Fruit fly (Drosophila melanogaster) whole organism, larva: Measurements from ENCODE around the gene CG8034.

Experiments
- noc ChIP-seq: fragments of 200-800 bp; sonication (Bioruptor generic); optimal IDR thresholded peaks from 3 replicates; lab custom pipeline; 2019; ENCODE audit warnings: missing biosample characterization, mild to moderate bottlenecking, missing genetic modification characterization, moderate library complexity

The CG8034 gene

DNA sequence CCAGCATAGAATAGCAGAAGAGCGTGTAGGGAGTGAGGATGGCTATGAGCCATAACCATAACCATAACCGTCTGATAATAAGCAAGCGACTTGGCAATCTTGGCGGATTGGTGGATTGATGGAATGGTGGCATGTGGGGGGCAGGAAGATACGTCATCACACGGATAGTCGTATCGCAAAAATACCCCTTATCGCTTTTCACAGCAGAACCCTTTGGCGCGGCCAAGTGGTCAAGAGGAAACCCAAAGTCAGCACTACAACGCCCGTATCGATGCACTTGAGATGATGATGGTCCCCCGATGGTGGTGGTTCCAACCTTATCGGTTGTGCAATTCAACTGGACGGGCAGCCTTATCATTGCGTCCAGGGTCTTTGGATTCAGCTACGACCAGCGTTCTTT lies 12.5 kb downstream of the CG8034 start:
- peak; percentile 4 for TF ChIP-seq noc (tag; lab: Kevin White, UChicago)

DNA sequence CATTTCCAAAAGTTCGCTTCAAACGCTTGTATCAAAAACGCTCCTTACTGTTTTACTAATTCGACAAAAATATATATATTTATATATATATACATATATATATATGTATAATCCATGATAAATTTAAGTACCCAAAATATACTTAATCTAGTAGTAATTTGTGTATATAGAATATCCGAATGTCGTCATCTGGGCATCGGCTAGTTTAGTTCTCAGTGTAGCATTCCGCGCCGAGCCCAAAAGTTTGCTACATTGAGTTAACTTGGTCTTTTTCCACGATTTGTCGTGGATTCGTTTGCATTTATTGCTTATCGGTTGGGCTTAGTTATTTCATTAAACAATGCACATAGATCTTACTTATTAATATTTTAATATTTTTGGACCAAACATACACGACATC lies 16.7 kb downstream of the CG8034 start:
- no peak for TF ChIP-seq noc (tag; lab: Kevin White, UChicago)

DNA sequence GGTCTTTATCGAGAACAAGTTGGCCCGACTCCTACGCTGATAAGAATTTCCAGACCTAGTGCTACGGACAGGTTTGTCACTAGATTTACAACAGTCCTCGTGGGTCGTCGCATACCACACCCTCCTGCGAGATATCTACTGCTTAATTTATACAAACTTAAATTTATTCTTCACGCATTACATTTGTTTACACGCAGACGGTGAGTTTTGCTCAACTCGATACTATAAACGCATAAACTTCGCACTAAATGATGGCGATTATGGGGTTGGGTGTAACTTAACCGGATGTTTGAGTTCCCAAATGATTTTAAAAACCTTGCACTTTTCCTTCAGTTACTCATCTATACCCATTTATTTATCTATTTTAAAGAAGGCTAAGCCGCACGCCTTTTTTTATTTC lies 17.3 kb downstream of the CG8034 start:
- no peak for TF ChIP-seq noc (tag; lab: Kevin White, UChicago)

DNA sequence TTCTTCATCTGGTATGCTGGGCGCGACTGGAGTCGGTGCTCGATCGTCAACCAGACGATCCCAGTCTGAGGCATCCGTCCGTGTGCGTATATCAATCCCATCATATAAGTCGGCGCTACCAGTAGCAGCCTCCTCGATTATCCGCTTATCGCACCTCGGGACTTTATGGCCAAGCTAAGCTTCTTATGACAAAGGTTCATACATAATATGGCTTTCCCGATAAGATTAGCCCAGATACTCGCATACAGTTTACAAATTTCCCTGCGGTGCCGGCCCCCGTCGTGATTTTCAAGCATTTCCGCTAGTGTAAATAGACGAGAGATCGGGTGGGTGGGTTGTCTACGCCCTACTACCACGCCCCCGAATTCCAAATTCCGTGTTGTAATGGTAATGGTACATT lies 17.7 kb downstream of the CG8034 start, which contains the start of gene CG8028:
Gene CG8028 (minus strand): TSS at position 101 of the 400 bp plus-strand sequence.
- TF ChIP-seq noc (tag; lab: Kevin White, UChicago), result peak; percentile 4

DNA sequence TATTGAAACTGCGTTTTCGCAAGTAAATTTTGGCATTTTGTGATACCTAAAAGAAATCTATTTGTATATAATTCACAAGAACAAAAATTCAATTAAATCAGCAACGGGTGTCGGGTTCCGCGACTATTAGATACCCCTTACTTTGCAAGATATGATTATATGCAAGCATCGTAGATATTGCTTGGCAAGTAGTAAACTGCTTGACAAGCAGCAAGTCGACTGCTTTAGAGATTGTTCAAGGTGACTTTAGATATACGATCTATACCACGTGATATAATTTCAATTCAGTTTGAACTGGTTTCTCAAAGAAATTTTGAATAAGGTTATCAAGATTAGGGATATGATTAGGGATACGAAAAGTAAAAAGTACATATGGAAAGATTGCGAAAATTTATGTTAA lies 19.6 kb downstream of the CG8034 start:
- no peak for TF ChIP-seq noc (tag; lab: Kevin White, UChicago)

DNA sequence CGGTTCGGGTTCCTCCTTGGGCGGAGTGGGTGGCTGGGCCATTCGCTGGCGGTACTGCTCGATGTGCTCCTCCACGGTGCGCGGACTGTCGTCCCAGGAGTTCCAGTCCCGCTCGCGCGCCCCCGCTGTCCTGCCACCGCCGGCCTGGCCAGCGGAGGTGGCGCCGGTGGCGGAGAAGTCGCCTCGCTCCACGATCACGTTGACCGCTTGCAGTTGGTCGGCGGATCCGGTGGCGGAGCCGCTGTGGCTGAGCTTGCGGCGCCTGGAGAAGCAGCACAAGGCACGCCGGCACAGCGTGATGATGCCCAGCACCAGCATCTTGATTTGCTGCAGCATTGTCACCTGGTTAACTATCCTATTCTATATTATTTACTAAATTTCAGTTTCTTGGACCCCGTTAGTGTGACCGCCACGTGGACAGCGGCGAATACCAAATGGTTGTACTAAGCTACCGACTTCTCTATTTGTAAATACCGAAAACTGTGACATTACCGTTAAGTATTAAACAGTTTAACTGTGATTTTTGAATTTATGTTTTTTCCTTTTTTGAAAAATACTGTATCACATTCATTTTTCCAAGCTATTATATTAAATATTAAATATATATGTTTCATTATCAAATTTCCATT lies 21.4 kb downstream of the CG8034 start, which contains the start of the genes CG32537 and CG32536:
Gene CG32537 (minus strand): TSS at position 51 of the 629 bp plus-strand sequence.
Gene CG32536 (minus strand): TSS at position 410 of the 629 bp plus-strand sequence.
- no peak for TF ChIP-seq noc (tag; lab: Kevin White, UChicago)

DNA sequence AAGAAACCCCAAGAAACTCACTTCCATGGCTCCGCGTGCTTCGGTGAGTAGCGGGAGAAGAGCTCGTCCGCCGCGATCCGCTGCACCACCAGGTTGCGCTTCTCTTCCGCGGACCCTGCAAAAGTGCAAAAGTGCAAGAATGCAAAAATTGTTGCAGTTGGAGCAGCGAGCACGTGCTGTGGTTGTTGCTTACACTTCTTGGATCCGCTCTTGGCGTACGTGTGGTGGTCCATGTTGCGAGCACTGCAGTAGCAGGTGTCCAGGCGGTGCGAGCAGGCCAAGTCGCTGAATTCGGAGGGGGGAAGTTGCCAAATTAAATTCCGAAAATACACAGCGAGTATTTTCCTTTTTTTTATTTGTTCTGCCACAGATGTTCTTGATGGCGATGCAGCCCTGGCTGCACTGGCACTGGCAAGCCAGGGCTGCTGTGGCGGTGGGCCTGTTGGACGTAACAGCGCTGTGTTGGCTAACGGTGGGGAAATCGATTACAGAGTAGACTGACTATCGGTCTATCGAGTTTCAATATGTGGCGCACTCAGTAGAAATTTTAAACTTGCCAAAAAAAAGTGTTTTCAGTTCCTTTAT lies 29.4 kb downstream of the CG8034 start, which contains the start of gene CG8010:
Gene CG8010 (minus strand): TSS at position 413 of the 585 bp plus-strand sequence.
- no peak for TF ChIP-seq noc (tag; lab: Kevin White, UChicago)

DNA sequence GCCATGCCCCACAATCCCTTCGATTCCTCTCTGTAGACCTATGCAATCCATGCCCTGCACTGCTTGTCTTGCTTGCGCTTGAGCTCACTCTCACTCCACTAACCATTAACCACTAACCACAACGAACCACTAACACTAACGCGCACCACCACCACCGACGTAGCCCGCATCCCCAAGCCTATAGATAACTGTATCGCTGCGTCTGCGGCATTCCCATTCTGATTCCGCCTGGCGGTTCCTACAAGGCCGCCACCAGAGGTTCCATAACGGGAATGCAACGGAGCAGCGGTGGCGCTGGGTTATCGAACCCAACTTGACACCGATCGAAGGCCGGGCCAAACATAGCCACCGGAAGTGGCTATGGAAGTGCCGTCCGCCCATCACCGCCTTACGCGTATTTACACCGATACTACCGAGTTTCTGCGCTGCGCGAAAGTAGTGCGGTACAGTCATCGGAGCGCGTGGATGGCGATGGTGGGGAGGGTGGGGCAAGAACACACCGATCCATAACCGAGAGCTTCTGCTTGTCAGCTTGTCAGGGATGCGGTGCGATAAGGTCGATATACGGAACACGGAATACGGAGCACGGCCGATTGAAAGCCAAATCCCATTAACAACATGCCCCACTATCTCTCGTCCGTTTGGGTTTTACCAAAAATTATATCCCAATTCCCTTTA lies 32.0 kb downstream of the CG8034 start:
- no peak for TF ChIP-seq noc (tag; lab: Kevin White, UChicago)

DNA sequence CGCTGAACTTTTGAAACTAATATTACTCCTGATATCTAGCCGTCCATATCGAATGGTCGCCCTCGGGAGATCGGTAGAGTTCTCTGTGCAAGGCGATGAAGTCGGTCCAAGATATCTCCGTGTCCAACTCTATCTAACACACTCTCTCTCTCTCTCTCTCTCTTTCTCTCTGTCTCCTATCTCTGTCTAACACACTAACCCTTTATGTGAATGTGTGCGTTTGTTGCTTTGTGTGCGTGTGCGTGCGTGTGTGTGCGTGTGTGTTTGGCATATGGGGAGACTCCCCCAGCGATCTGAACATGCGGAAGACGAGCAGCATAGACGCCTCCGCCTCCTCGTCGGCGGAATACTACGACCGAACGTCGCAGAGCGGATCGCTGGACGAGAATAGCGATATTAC lies 33.6 kb downstream of the CG8034 start:
- no peak for TF ChIP-seq noc (tag; lab: Kevin White, UChicago)

DNA sequence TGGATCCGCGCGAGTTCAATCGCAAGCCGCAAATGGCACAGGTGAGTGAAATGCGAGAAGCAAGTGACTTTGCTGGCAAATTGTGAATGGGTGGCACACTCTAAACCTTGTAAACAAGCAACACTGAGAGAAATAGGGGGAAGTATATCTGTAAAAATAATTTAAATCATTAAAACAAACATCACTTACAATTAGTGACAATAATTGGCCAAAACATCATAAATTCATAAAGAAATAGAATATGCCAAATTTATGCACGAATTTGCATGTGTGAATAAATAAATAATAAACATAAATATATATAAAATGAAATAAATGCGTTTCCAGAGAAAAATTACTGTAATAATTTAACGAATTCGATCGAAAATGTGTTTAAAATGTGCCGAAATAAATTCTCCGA lies 35.4 kb downstream of the CG8034 start:
- TF ChIP-seq noc (tag; lab: Kevin White, UChicago), result no peak

DNA sequence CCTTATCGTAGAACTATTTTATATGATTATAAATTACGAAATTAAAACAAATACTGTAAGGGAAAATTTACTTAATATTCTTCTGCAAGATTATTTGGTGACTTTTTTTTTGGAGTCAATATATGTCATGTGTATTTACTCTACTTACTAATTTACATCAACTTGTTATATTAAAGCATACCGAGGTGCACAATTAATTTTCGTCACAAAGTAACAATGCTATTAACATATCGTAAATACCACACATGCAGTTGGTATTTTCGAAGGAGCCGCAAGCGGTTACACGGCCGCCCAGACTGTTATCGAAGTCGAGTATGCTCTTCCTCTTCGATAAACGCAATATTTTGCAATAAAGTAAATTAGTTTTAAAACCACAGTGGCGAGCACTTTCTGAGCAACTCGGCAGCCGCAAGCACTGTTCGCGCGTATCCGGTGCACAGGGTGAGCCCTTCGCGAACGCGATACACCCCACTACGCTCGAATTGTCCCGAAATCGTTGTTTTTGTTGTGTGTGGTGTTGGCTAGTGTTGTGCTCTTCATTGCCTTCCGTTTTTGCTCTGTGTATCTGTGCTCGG lies 36.3 kb downstream of the CG8034 start, which contains the start of gene Vav:
Gene Vav (plus strand): TSS at position 293 of the 575 bp plus-strand sequence.
- no peak for TF ChIP-seq noc (tag; lab: Kevin White, UChicago)

DNA sequence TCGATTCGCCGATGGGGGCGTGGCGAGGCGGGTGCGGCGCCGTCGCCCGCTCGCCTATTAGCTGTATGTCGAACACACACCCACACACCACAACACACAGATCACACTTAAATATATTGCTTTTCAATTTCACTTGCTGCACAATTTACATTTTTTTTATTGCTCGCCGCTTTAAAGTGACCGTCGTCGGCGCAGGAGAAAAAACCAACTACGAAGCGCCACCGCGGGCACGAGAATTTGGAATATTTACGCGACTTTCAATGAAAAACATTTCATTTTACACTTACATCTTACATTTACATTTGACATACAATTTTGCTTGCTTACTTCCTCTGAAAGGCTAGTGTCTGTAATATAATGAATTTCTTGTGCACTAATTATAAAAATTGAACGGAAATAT lies 36.9 kb downstream of the CG8034 start, which contains the start of gene rictor:
Gene rictor (minus strand): TSS at position 170 of the 400 bp plus-strand sequence.
- TF ChIP-seq noc (tag; lab: Kevin White, UChicago), result no peak

DNA sequence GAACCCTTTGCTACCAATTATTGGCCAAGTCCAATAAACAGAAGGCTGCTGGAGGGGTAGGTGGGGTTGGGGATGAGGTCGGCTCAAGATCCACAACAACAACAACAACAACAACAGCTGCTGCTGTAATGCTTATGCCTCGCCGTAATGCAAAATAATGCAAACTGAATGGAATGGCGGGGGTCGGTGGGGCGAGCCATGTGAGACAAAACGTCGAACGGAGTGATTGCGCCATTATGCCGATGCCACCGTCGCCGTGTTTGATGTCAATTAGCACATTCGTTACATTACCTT lies 37.3 kb downstream of the CG8034 start:
- TF ChIP-seq noc (tag; lab: Kevin White, UChicago), result no peak

DNA sequence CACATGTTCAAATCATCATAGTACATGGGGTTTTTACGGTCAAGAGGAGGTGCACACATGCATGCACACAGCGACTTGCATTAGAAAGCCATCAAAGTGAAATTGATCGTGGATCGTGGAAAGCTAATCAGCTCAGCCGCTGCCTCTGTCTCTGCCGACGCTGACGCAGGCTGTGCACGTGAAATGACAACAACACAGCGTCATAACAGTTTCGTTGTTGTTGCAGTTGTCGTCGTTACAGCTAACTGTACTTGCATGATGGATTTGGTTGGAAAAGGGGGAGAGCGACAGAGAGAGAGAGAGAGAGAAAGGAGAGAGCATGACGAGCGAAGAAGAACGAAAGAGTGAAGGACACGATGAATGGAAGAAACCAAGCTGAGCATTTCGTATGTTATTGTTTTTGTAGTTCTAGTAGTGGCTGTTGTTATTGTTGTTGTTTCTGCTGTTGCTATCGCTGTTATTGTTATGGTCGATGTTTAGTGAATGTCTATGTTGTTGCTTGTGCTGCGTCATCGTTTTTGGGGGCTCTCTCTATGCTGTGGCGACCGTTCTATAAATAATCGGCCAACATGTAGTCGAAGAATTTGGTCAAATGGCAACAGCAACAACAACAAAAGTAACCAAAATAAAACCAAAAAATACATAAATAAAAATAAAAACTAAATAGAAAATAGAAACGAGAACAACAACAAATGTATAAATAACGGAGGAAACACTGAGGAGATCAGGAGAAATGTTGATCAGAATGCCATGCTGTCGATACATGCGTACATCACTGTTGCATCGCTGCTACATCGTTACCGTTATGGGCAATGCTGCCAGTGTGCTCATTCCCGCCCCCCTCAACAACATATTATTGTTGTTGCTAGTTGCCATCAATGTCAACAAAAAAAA lies 37.9 kb downstream of the CG8034 start:
- no peak for TF ChIP-seq noc (tag; lab: Kevin White, UChicago)

DNA sequence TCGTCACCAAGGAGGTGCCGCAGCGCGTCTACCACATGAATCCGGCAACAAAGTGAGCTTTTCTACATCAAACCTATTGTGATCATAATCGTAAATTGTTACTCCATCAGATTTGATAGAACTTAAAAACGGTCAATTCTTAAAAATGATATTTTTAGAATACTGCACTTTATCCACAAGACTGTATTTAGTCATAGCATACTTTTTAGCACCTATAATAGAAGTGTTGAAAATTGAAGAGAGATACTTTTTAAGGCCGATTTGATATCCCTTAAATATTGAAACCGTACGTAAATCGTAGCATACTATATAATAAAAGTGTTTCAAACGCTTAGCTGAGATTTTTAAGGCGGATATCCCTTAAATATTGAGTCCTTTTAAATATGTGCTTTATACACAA lies 47.8 kb downstream of the CG8034 start:
- no peak for TF ChIP-seq noc (tag; lab: Kevin White, UChicago)
